Fruit fly (Drosophila melanogaster) whole organism, embryonic: ENCODE data around the gene deltaCOP.
A peak's percentile ranks its signal among the peaks of the same experiment; 100 is the strongest.

Experiments
- CG11504 ChIP-seq: fragments of 200-800 bp; sonication (Bioruptor generic); optimal IDR thresholded peaks from 3 replicates; lab custom pipeline; 2019; ENCODE audit warnings: missing biosample characterization, mild to moderate bottlenecking, missing genetic modification characterization, moderate library complexity
- CG12942 ChIP-seq: fragments of 200-800 bp; sonication (Bioruptor generic); optimal IDR thresholded peaks from 3 replicates; lab custom pipeline; 2016; ENCODE audit warnings: missing biosample characterization, missing genetic modification characterization
- CG13123 ChIP-seq: fragments of 200-800 bp; sonication (Bioruptor generic); optimal IDR thresholded peaks from 2 replicates; lab custom pipeline; 2016; ENCODE audit warnings: missing biosample characterization, missing genetic modification characterization
- CG13424 ChIP-seq: fragments of 200-800 bp; sonication (Bioruptor generic); optimal IDR thresholded peaks from 2 replicates; lab custom pipeline; 2019; ENCODE audit warnings: missing biosample characterization, mild to moderate bottlenecking, missing genetic modification characterization, moderate library complexity
- CG17186 ChIP-seq: fragments of 200-800 bp; sonication (Bioruptor generic); optimal IDR thresholded peaks from 3 replicates; lab custom pipeline; 2017; ENCODE audit warnings: missing biosample characterization, missing genetic modification reagents, missing genetic modification characterization
- CG2678 ChIP-seq: fragments of 200-800 bp; sonication (Bioruptor generic); optimal IDR thresholded peaks from 3 replicates; lab custom pipeline; 2019; ENCODE audit warnings: missing biosample characterization, mild to moderate bottlenecking, missing genetic modification characterization, moderate library complexity
- CG31388 ChIP-seq: fragments of 200-800 bp; sonication (Bioruptor generic); optimal IDR thresholded peaks from 2 replicates; lab custom pipeline; 2016; ENCODE audit warnings: missing biosample characterization, missing genetic modification characterization
- CG4730 ChIP-seq: fragments of 200-800 bp; sonication (Bioruptor generic); IDR thresholded peaks from 2 replicates; pipeline ENCODE4 v1.3.6; 2022; ENCODE audit warnings: missing biosample characterization, missing genetic modification characterization
- CG6175 ChIP-seq: fragments of 200-800 bp; sonication (Bioruptor generic); IDR thresholded peaks from 3 replicates; pipeline ENCODE4 v1.3.6; 2022; ENCODE audit warnings: missing biosample characterization, missing genetic modification characterization
- CG7839 ChIP-seq: fragments of 200-800 bp; sonication (Bioruptor generic); optimal IDR thresholded peaks from 3 replicates; lab custom pipeline; 2018; ENCODE audit warnings: missing biosample characterization, mild to moderate bottlenecking, missing genetic modification characterization, moderate library complexity
- CG7963 ChIP-seq: fragments of 200-800 bp; sonication (Bioruptor generic); IDR thresholded peaks from 3 replicates; pipeline ENCODE4 v1.3.6; 2022; ENCODE audit warnings: missing biosample characterization, missing genetic modification characterization; ENCODE audit not compliant: partially characterized antibody
- CG9727 ChIP-seq: fragments of 200-800 bp; sonication (Bioruptor generic); optimal IDR thresholded peaks from 3 replicates; lab custom pipeline; 2017; ENCODE audit warnings: missing biosample characterization, mild to moderate bottlenecking, missing genetic modification characterization
- Drgx ChIP-seq: fragments of 200-800 bp; sonication (Bioruptor generic); IDR thresholded peaks from 2 replicates; pipeline ENCODE4 v1.3.6; 2022; ENCODE audit warnings: missing biosample characterization, missing genetic modification characterization
- Ets65A ChIP-seq: fragments of 200-800 bp; sonication (Bioruptor generic); peaks from one replicate; lab custom pipeline; 2016; ENCODE audit warnings: missing biosample characterization, missing genetic modification characterization
- GATAe ChIP-seq: fragments of 200-800 bp; sonication (Bioruptor generic); conservative IDR thresholded peaks from 2 replicates; pipeline ENCODE4 v1.3.6; 2022; ENCODE audit warnings: missing biosample characterization, missing genetic modification characterization
- HLH54F ChIP-seq: fragments of 200-800 bp; sonication (Bioruptor generic); optimal IDR thresholded peaks from 3 replicates; lab custom pipeline; 2016; ENCODE audit warnings: missing biosample characterization, missing genetic modification characterization
- Hr78 ChIP-seq, 2 experiments: fragments of 200-800 bp in 1 of 2; fragments of >200 bp in 1 of 2; sonication (Bioruptor generic) in 1 of 2; optimal IDR thresholded peaks; 2 replicates each; lab custom pipeline; 2017 to 2019; ENCODE audit warnings: missing biosample characterization in 2 of 2, missing genetic modification characterization in 2 of 2, mild to moderate bottlenecking in 1 of 2, moderate library complexity in 1 of 2
- Med ChIP-seq: fragments of 200-800 bp; sonication (Bioruptor generic); peaks from one replicate; lab custom pipeline; 2016; ENCODE audit warnings: missing biosample characterization, missing genetic modification characterization, mild to moderate bottlenecking, inconsistent platforms, moderate library complexity
- ap ChIP-seq: fragments of 200-800 bp; sonication (Bioruptor generic); IDR thresholded peaks from 2 replicates; pipeline ENCODE4 v1.3.6; 2022; ENCODE audit warnings: missing biosample characterization, missing genetic modification characterization
- bowl ChIP-seq: fragments of 200-800 bp; sonication (Bioruptor generic); IDR thresholded peaks from 2 replicates; pipeline ENCODE4 v1.3.6; 2022; ENCODE audit warnings: missing biosample characterization, missing genetic modification characterization
- crol ChIP-seq: fragments of 200-800 bp; sonication (Bioruptor generic); IDR thresholded peaks from 2 replicates; pipeline ENCODE4 v1.3.6; 2022; ENCODE audit warnings: missing biosample characterization, missing genetic modification characterization
- crp ChIP-seq, 2 experiments: fragments of 200-800 bp; sonication (Bioruptor generic); optimal IDR thresholded peaks; 2 replicates in 1 of 2; 3 replicates in 1 of 2; lab custom pipeline; 2017; ENCODE audit warnings: missing biosample characterization in 2 of 2, missing genetic modification characterization in 2 of 2, mild to moderate bottlenecking in 1 of 2, moderate library complexity in 1 of 2
- da ChIP-seq: fragments of 200-800 bp; sonication (Bioruptor generic); optimal IDR thresholded peaks from 2 replicates; lab custom pipeline; 2016; ENCODE audit warnings: missing biosample characterization, missing genetic modification characterization
- dmrt99B ChIP-seq: fragments of 200-800 bp; sonication (Bioruptor generic); optimal IDR thresholded peaks from 2 replicates; lab custom pipeline; 2018; ENCODE audit warnings: missing biosample characterization, mild to moderate bottlenecking, missing genetic modification characterization, moderate library complexity
- en ChIP-seq: fragments of 200-800 bp; sonication (Bioruptor generic); optimal IDR thresholded peaks from 2 replicates; lab custom pipeline; 2016; ENCODE audit warnings: missing biosample characterization, missing genetic modification characterization
- fu2 ChIP-seq: fragments of 200-800 bp; sonication (Bioruptor generic); optimal IDR thresholded peaks from 2 replicates; lab custom pipeline; 2016; ENCODE audit warnings: missing biosample characterization, missing genetic modification characterization
- hkb ChIP-seq, 2 experiments: fragments of 200-800 bp in 1 of 2; fragments of >200 bp in 1 of 2; sonication (Bioruptor generic) in 1 of 2; IDR thresholded peaks in 1 of 2; optimal IDR thresholded peaks in 1 of 2; 2 replicates each; pipeline versions ENCODE4 v1.3.6 to Lab custom; 2017 to 2022; ENCODE audit warnings: missing biosample characterization in 1 of 2, missing genetic modification characterization in 1 of 2
- insv ChIP-seq, 2 experiments: fragments of 200-800 bp; sonication (Bioruptor generic); optimal IDR thresholded peaks; 3 replicates each; lab custom pipeline; 2016 to 2018; ENCODE audit warnings: missing biosample characterization in 2 of 2, missing genetic modification characterization in 2 of 2
- lbe ChIP-seq: fragments of 200-800 bp; sonication (Bioruptor generic); optimal IDR thresholded peaks from 2 replicates; lab custom pipeline; 2016; ENCODE audit warnings: missing biosample characterization, mild to moderate bottlenecking, missing genetic modification characterization
- maf-S ChIP-seq: fragments of 200-800 bp; sonication (Bioruptor generic); optimal IDR thresholded peaks from 2 replicates; lab custom pipeline; 2016; ENCODE audit warnings: missing biosample characterization, missing genetic modification characterization
- pan ChIP-seq, 4 experiments: fragments of >200 bp in 3 of 4; fragments of 200-800 bp in 1 of 4; sonication (Bioruptor generic) in 1 of 4; optimal IDR thresholded peaks in 3 of 4; IDR thresholded peaks in 1 of 4; 2 replicates each; pipeline versions ENCODE4 v1.3.6 to Lab custom; 2017 to 2022; ENCODE audit warnings: missing biosample characterization in 2 of 4, missing genetic modification characterization in 2 of 4, mixed read lengths in 1 of 4
- ranshi ChIP-seq: fragments of 200-800 bp; sonication (Bioruptor generic); IDR thresholded peaks from 2 replicates; pipeline ENCODE4 v1.3.6; 2022; ENCODE audit warnings: missing biosample characterization, missing genetic modification characterization
- repo ChIP-seq: fragments of 200-800 bp; sonication (Bioruptor generic); optimal IDR thresholded peaks from 2 replicates; lab custom pipeline; 2016; ENCODE audit warnings: missing biosample characterization, missing genetic modification characterization
- row ChIP-seq: fragments of 200-800 bp; sonication (Bioruptor generic); IDR thresholded peaks from 3 replicates; pipeline ENCODE4 v1.3.6; 2022; ENCODE audit warnings: missing biosample characterization, missing genetic modification characterization
- sisA ChIP-seq: fragments of 200-800 bp; sonication (Bioruptor generic); IDR thresholded peaks from 2 replicates; pipeline ENCODE4 v1.3.6; 2022; ENCODE audit warnings: missing biosample characterization, missing genetic modification characterization
- slbo ChIP-seq: fragments of 200-800 bp; sonication (Bioruptor generic); IDR thresholded peaks from 2 replicates; pipeline ENCODE4 v1.3.6; 2022; ENCODE audit warnings: missing biosample characterization, missing genetic modification characterization
- unc-4 ChIP-seq: fragments of 200-800 bp; sonication (Bioruptor generic); IDR thresholded peaks from 2 replicates; pipeline ENCODE4 v1.3.6; 2022; ENCODE audit warnings: missing biosample characterization, missing genetic modification characterization; ENCODE audit not compliant: partially characterized antibody
- wdn ChIP-seq: fragments of 200-800 bp; sonication (Bioruptor generic); IDR thresholded peaks from 2 replicates; pipeline ENCODE4 v1.3.6; 2022; ENCODE audit warnings: missing biosample characterization, missing genetic modification characterization

The deltaCOP gene

dm6 chrX:1828097-1828496, 33.5 kb downstream of the deltaCOP start:
- TF ChIP-seq fu2 (GFP tag; lab: Kevin White, UChicago), result no peak
- no peak for TF ChIP-seq ap
- no peak for TF ChIP-seq CG17186 (GFP tag; lab: Kevin White, UChicago)
- TF ChIP-seq sisA, result no peak
- no peak for TF ChIP-seq bowl (GFP tag; lab: Robert Waterston, UW)
- no peak for TF ChIP-seq CG12942 (GFP tag; lab: Kevin White, UChicago)
- no peak for TF ChIP-seq GATAe (GFP tag; lab: Robert Waterston, UW)
- no peak for TF ChIP-seq hkb (optimal IDR thresholded peaks at IDR 0.05; lab: Kevin White, UChicago)
- no peak for TF ChIP-seq hkb (GFP tag; IDR thresholded peaks at IDR 0.05; lab: Robert Waterston, UW)
- TF ChIP-seq insv (GFP tag; optimal IDR thresholded peaks at IDR 0.05; lab: Kevin White, UChicago), result no peak
- peak; percentile 34 for TF ChIP-seq Med
- TF ChIP-seq en (GFP tag; lab: Kevin White, UChicago), result no peak
- no peak for TF ChIP-seq CG13424
- no peak for TF ChIP-seq ranshi
- no peak for TF ChIP-seq da (GFP tag; lab: Kevin White, UChicago)
- no peak for TF ChIP-seq CG4730 (GFP tag; lab: Robert Waterston, UW)
- no peak for TF ChIP-seq CG31388
- TF ChIP-seq HLH54F (GFP tag; lab: Kevin White, UChicago), result no peak
- TF ChIP-seq CG6175 (GFP tag; lab: Robert Waterston, UW), result peak; percentile 54; the same call in 1 of the 3 replicates
- no peak for TF ChIP-seq wdn (GFP tag; lab: Robert Waterston, UW)
- no peak for TF ChIP-seq repo (GFP tag; lab: Kevin White, UChicago)
- TF ChIP-seq unc-4 (GFP tag; lab: Robert Waterston, UW), result no peak
- TF ChIP-seq crol, result 0 out of 2 replicates have a peak, but pooled peaks have one; percentile 37

dm6 chrX:1825912-1826862, 35.4 kb downstream of the deltaCOP start:
- peak; percentile 25 for TF ChIP-seq CG11504 (tag; lab: Kevin White, UChicago)
- TF ChIP-seq GATAe (GFP tag; lab: Robert Waterston, UW), result no peak
- peak; percentile 39 for TF ChIP-seq Drgx (GFP tag; lab: Robert Waterston, UW)
- TF ChIP-seq Ets65A (GFP tag; lab: Kevin White, UChicago), result peak; percentile 91
- peak; percentile 3 for TF ChIP-seq dmrt99B (tag; lab: Kevin White, UChicago)
- TF ChIP-seq CG2678, result peak; percentile 1
- TF ChIP-seq CG13123 (GFP tag; lab: Kevin White, UChicago), result no peak
- TF ChIP-seq row (GFP tag; lab: Robert Waterston, UW), result 0 out of 3 replicates have a peak, but pooled peaks have one; percentile 11
- TF ChIP-seq slbo (GFP tag; lab: Robert Waterston, UW), result 0 out of 2 replicates have a peak, but pooled peaks have one; percentile 4
- no peak for TF ChIP-seq maf-S (GFP tag; lab: Kevin White, UChicago)
- TF ChIP-seq CG7963 (GFP tag; lab: Robert Waterston, UW), result no peak
- TF ChIP-seq crp (GFP tag; optimal IDR thresholded peaks at IDR 0.05; lab: Kevin White, UChicago), result peak in 1 of 2 experiments; percentile 35
- TF ChIP-seq CG9727 (GFP tag; lab: Kevin White, UChicago), result no peak
- peak in 1 of 2 experiments; percentile 14 for TF ChIP-seq Hr78 (GFP tag; optimal IDR thresholded peaks at IDR 0.05; lab: Kevin White, UChicago)
- no peak for TF ChIP-seq pan (optimal IDR thresholded peaks at IDR 0.05; lab: Kevin White, UChicago)
- peak in 1 of 2 experiments; percentile 21 for TF ChIP-seq pan (GFP tag; optimal IDR thresholded peaks at IDR 0.05 in 1 of 2, IDR thresholded peaks at IDR 0.05 in 1 of 2)
- peak; percentile 3 for TF ChIP-seq CG7839 (tag; lab: Kevin White, UChicago)
- TF ChIP-seq lbe (GFP tag; lab: Kevin White, UChicago), result no peak
- TF ChIP-seq Med, result peak; percentile 40
- TF ChIP-seq, all 482 proteins: peak for 12
